Worm (Caenorhabditis elegans): ENCODE results near the gene M03F8.6.

The M03F8.6 gene

ce11 chrV:5955627-5956026 lies 980 bp upstream of the M03F8.6 start:
- TF ChIP-seq nhr-21 (tag; optimal IDR thresholded peaks at IDR 0.05) = no peak
- TF ChIP-seq lin-11 (tag; optimal IDR thresholded peaks at IDR 0.05) = no peak
- no peak for TF ChIP-seq nhr-25 (tag; optimal IDR thresholded peaks at IDR 0.05)
- no peak for TF ChIP-seq ztf-11 (tag; optimal IDR thresholded peaks at IDR 0.05)
- no peak for TF ChIP-seq nhr-11 (tag; optimal IDR thresholded peaks at IDR 0.05)
- TF ChIP-seq sma-9 (GFP tag; optimal IDR thresholded peaks at IDR 0.05) = no peak
- TF ChIP-seq sma-9 (tag; optimal IDR thresholded peaks at IDR 0.05) = no peak
- no peak for TF ChIP-seq unc-55 (GFP tag; optimal IDR thresholded peaks at IDR 0.05)
- TF ChIP-seq elt-1 (tag; optimal IDR thresholded peaks at IDR 0.05) = no peak
- TF ChIP-seq blmp-1 (tag; optimal IDR thresholded peaks at IDR 0.05; ENCODE audit: insufficient read depth) = no peak
- no peak for TF ChIP-seq Y55F3AM.14 (GFP tag; optimal IDR thresholded peaks at IDR 0.05)
- TF ChIP-seq elt-3 (tag; optimal IDR thresholded peaks at IDR 0.05) = no peak
- no peak for TF ChIP-seq nhr-6 (tag; optimal IDR thresholded peaks at IDR 0.05)
- no peak for TF ChIP-seq crh-2 (tag; optimal IDR thresholded peaks at IDR 0.05)
- no peak for TF ChIP-seq lin-13 (GFP tag; optimal IDR thresholded peaks at IDR 0.05)
- no peak for TF ChIP-seq nhr-77 (tag; optimal IDR thresholded peaks at IDR 0.05)
- no peak for TF ChIP-seq sma-3 (GFP tag; optimal IDR thresholded peaks at IDR 0.05)

DNA sequence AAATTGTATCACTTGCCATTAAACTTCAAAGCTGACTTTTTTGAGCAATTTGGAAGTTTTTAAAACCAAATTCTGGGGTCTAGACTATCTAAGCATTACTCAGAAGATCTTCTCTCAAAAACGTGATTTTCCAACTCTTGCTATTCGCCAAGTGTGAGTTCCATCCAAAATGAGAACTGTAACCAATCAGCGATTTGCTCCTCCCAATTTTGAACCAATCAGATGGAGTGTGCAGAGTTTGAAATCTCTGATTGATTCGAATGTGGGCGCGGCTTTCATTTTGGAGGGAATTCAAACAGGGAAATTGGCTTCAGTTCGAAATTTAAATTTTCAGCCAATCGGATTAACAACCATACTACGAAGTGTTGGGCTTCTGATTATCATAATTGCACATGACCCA lies 1.6 kb downstream of the M03F8.6 start:
- TF ChIP-seq ama-1 (optimal IDR thresholded peaks at IDR 0.05) = no peak
- no peak for TF ChIP-seq F13H6.1 (tag; optimal IDR thresholded peaks at IDR 0.05)
- TF ChIP-seq nhr-77 (tag; optimal IDR thresholded peaks at IDR 0.05) = no peak
- TF ChIP-seq ceh-82 (tag; optimal IDR thresholded peaks at IDR 0.05) = no peak
- TF ChIP-seq nhr-129 (tag; optimal IDR thresholded peaks at IDR 0.05) = no peak
- no peak for TF ChIP-seq sem-4 (tag; optimal IDR thresholded peaks at IDR 0.05)
- no peak for TF ChIP-seq crh-2 (tag; optimal IDR thresholded peaks at IDR 0.05)
- TF ChIP-seq unc-39 (tag; optimal IDR thresholded peaks at IDR 0.05) = no peak
- TF ChIP-seq gmeb-1 (tag; optimal IDR thresholded peaks at IDR 0.05) = no peak
- no peak for TF ChIP-seq R02D3.7 (tag; optimal IDR thresholded peaks at IDR 0.05)

ce11 chrV:5951133-5951532 lies 3.5 kb downstream of the M03F8.6 start, which contains the start of gene M03F8.1:
TSS of gene M03F8.1 (plus strand) at chrV:5951433.
- TF ChIP-seq fos-1 (tag; optimal IDR thresholded peaks at IDR 0.05) (no peak), unc-62 (GFP tag; optimal IDR thresholded peaks at IDR 0.05) (no peak), dmd-4 (tag; optimal IDR thresholded peaks at IDR 0.05) (no peak), ztf-11 (tag; optimal IDR thresholded peaks at IDR 0.05) (no peak), blmp-1 (tag; optimal IDR thresholded peaks at IDR 0.05; ENCODE audit: insufficient read depth) (no peak), nhr-129 (tag; optimal IDR thresholded peaks at IDR 0.05) (no peak), peb-1 (tag; optimal IDR thresholded peaks at IDR 0.05) (no peak), nhr-10 (tag; optimal IDR thresholded peaks at IDR 0.05) (no peak), zag-1 (tag; optimal IDR thresholded peaks at IDR 0.05) (no peak), mdl-1 (tag; optimal IDR thresholded peaks at IDR 0.05) (no peak), mbf-1 (tag; optimal IDR thresholded peaks at IDR 0.05) (no peak), sma-3 (GFP tag; optimal IDR thresholded peaks at IDR 0.05) (no peak), nhr-23 (tag; optimal IDR thresholded peaks at IDR 0.05) (no peak), mab-5 (tag; optimal IDR thresholded peaks at IDR 0.05) (no peak)

- TF ChIP-seq nhr-129 (tag; optimal IDR thresholded peaks at IDR 0.05) = no peak
- peak; percentile 4 for TF ChIP-seq nhr-25 (tag; optimal IDR thresholded peaks at IDR 0.05)
- no peak for TF ChIP-seq lin-13 (GFP tag; optimal IDR thresholded peaks at IDR 0.05)
- TF ChIP-seq F13H6.1 (tag; optimal IDR thresholded peaks at IDR 0.05) = no peak
- TF ChIP-seq Y55F3AM.14 (GFP tag; optimal IDR thresholded peaks at IDR 0.05) = no peak
- TF ChIP-seq lin-39 (tag; optimal IDR thresholded peaks at IDR 0.05) = peak; percentile 7
- no peak for TF ChIP-seq nhr-11 (tag; optimal IDR thresholded peaks at IDR 0.05)
Observed at ce11 chrV:5949674-5950149, 4.9 kb downstream of the M03F8.6 start.

DNA sequence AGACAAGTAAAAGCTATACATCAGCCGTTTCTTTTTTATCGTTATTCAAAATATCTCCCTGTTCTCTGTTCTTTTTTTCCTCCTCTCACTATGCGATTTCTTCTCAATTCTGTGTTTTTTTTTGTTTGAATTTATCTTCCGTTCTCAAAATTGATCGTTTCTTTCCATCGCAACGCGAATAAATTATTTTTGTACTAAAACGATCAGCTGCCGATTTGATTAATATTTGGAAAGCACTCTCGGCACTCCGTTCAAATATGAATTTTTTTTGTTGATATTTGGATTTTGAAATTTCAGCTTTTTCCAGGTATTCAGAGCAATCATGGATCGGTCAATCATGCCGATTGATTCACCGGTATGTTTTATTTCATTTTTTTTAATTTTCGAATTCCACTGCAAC lies 11.5 kb downstream of the M03F8.6 start, which contains the start of gene pst-1:
TSS of gene pst-1 (plus strand) at position 301 of the 400 bp plus-strand sequence.
- TF ChIP-seq elt-1 (tag; optimal IDR thresholded peaks at IDR 0.05) = no peak
- no peak for TF ChIP-seq Y55F3AM.14 (GFP tag; optimal IDR thresholded peaks at IDR 0.05)
- no peak for TF ChIP-seq egl-27 (tag; optimal IDR thresholded peaks at IDR 0.05)
- no peak for TF ChIP-seq sem-4 (tag; optimal IDR thresholded peaks at IDR 0.05)
- TF ChIP-seq F13H6.1 (tag; optimal IDR thresholded peaks at IDR 0.05) = no peak
- no peak for TF ChIP-seq nhr-237 (tag; optimal IDR thresholded peaks at IDR 0.05)
- TF ChIP-seq nhr-10 (tag; optimal IDR thresholded peaks at IDR 0.05) = no peak
- no peak for TF ChIP-seq nhr-11 (tag; optimal IDR thresholded peaks at IDR 0.05)
- no peak for TF ChIP-seq mdl-1 (tag; optimal IDR thresholded peaks at IDR 0.05)
- TF ChIP-seq nhr-12 (tag; optimal IDR thresholded peaks at IDR 0.05) = no peak
